Fruit fly (Drosophila melanogaster) whole organism, embryonic: ENCODE data around the gene Usp8.

ENCODE experiments used
- Bdp1 ChIP-seq: fragments of 200-800 bp; sonication (Bioruptor generic); optimal IDR thresholded peaks from 3 replicates; lab custom pipeline; 2016; ENCODE audit warnings: missing biosample characterization, missing genetic modification characterization
- Blimp-1 ChIP-seq: fragments of 200-800 bp; sonication (Bioruptor generic); optimal IDR thresholded peaks from 3 replicates; lab custom pipeline; 2018; ENCODE audit warnings: missing biosample characterization, missing genetic modification characterization, mild to moderate bottlenecking, moderate library complexity, missing genetic modification reagents
- BtbVII ChIP-seq: fragments of 200-800 bp; sonication (Bioruptor generic); optimal IDR thresholded peaks from 3 replicates; lab custom pipeline; 2017; ENCODE audit warnings: missing biosample characterization, mild to moderate bottlenecking, missing genetic modification characterization
- CG12391 ChIP-seq: fragments of 200-800 bp; sonication (Bioruptor generic); optimal IDR thresholded peaks from 3 replicates; lab custom pipeline; 2018; ENCODE audit warnings: missing biosample characterization, mild to moderate bottlenecking, missing genetic modification characterization, moderate library complexity
- CG13624 ChIP-seq: fragments of 200-800 bp; sonication (Bioruptor generic); optimal IDR thresholded peaks from 2 replicates; lab custom pipeline; 2016; ENCODE audit warnings: missing biosample characterization, missing genetic modification characterization
- CG14014 ChIP-seq: fragments of 200-800 bp; sonication (Bioruptor generic); IDR thresholded peaks from 2 replicates; pipeline ENCODE4 v1.3.6; 2022; ENCODE audit warnings: missing biosample characterization, missing genetic modification characterization
- CG15601 ChIP-seq: fragments of 200-800 bp; sonication (Bioruptor generic); optimal IDR thresholded peaks from 3 replicates; lab custom pipeline; 2019; ENCODE audit warnings: missing biosample characterization, mild to moderate bottlenecking, missing genetic modification characterization, moderate library complexity
- CG18599 ChIP-seq: fragments of 200-800 bp; sonication (Bioruptor generic); optimal IDR thresholded peaks from 3 replicates; lab custom pipeline; 2017; ENCODE audit warnings: missing biosample characterization, missing genetic modification characterization, mild to moderate bottlenecking, moderate library complexity, missing genetic modification reagents
- CG30403 ChIP-seq: fragments of 200-800 bp; sonication (Bioruptor generic); optimal IDR thresholded peaks from 3 replicates; lab custom pipeline; 2016; ENCODE audit warnings: missing biosample characterization, missing genetic modification characterization
- CG3065 ChIP-seq: fragments of 200-800 bp; sonication (Bioruptor generic); optimal IDR thresholded peaks from 2 replicates; lab custom pipeline; 2016; ENCODE audit warnings: missing biosample characterization, missing genetic modification characterization
- CG34224 ChIP-seq: fragments of 200-800 bp; sonication (Bioruptor generic); IDR thresholded peaks from 3 replicates; pipeline ENCODE4 v1.3.6; 2022; ENCODE audit warnings: missing biosample characterization, missing genetic modification characterization; ENCODE audit not compliant: partially characterized antibody
- CG7357 ChIP-seq: fragments of 200-800 bp; sonication (Bioruptor generic); IDR thresholded peaks from 3 replicates; pipeline ENCODE4 v1.3.6; 2022; ENCODE audit warnings: missing biosample characterization, missing genetic modification characterization
- CG7928 ChIP-seq: fragments of 200-800 bp; sonication (Bioruptor generic); optimal IDR thresholded peaks from 2 replicates; lab custom pipeline; 2017; ENCODE audit warnings: missing biosample characterization, mild to moderate bottlenecking, missing genetic modification characterization
- CG8765 ChIP-seq: fragments of 200-800 bp; sonication (Bioruptor generic); IDR thresholded peaks from 2 replicates; pipeline ENCODE4 v1.3.6; 2022; ENCODE audit warnings: missing biosample characterization, missing genetic modification characterization
- CG9932 ChIP-seq: fragments of 200-800 bp; sonication (Bioruptor generic); IDR thresholded peaks from 2 replicates; pipeline ENCODE4 v1.3.6; 2022; ENCODE audit warnings: missing biosample characterization, missing genetic modification characterization
- D ChIP-seq, 2 experiments: fragments of 200-800 bp in 1 of 2; fragments of >200 bp in 1 of 2; sonication (Bioruptor generic) in 1 of 2; optimal IDR thresholded peaks; 2 replicates in 1 of 2; 3 replicates in 1 of 2; lab custom pipeline; 2017; ENCODE audit warnings: mild to moderate bottlenecking in 1 of 2, missing biosample characterization in 1 of 2, missing genetic modification characterization in 1 of 2, missing genetic modification reagents in 1 of 2
- Dbx ChIP-seq: fragments of 200-800 bp; sonication (Bioruptor generic); IDR thresholded peaks from 3 replicates; pipeline ENCODE4 v1.3.6; 2022; ENCODE audit warnings: missing biosample characterization, missing genetic modification characterization
- Drgx ChIP-seq: fragments of 200-800 bp; sonication (Bioruptor generic); IDR thresholded peaks from 2 replicates; pipeline ENCODE4 v1.3.6; 2022; ENCODE audit warnings: missing biosample characterization, missing genetic modification characterization
- H2.0 ChIP-seq: fragments of 200-800 bp; sonication (Bioruptor generic); IDR thresholded peaks from 2 replicates; pipeline ENCODE4 v1.3.6; 2022; ENCODE audit warnings: missing biosample characterization, missing genetic modification characterization
- HLHmδ ChIP-seq: fragments of 200-800 bp; sonication (Bioruptor generic); optimal IDR thresholded peaks from 2 replicates; lab custom pipeline; 2018; ENCODE audit warnings: missing biosample characterization, mild to moderate bottlenecking, missing genetic modification characterization, moderate library complexity
- Med ChIP-seq: fragments of 200-800 bp; sonication (Bioruptor generic); peaks from one replicate; lab custom pipeline; 2016; ENCODE audit warnings: missing biosample characterization, missing genetic modification characterization, mild to moderate bottlenecking, inconsistent platforms, moderate library complexity
- Mrtf ChIP-seq: fragments of 200-800 bp; sonication (Bioruptor generic); IDR thresholded peaks from 3 replicates; pipeline ENCODE4 v1.3.6; 2022; ENCODE audit warnings: missing biosample characterization, missing genetic modification characterization
- Oaz ChIP-seq: fragments of 200-800 bp; sonication (Bioruptor generic); IDR thresholded peaks from 2 replicates; pipeline ENCODE4 v1.3.6; 2022; ENCODE audit warnings: missing biosample characterization, missing genetic modification characterization
- Vsx1 ChIP-seq: fragments of 200-800 bp; sonication (Bioruptor generic); optimal IDR thresholded peaks from 2 replicates; lab custom pipeline; 2017; ENCODE audit warnings: missing biosample characterization, mild to moderate bottlenecking, missing genetic modification characterization, missing genetic modification reagents
- br ChIP-seq: fragments of >200 bp; optimal IDR thresholded peaks from 2 replicates; lab custom pipeline; 2017
- chinmo ChIP-seq: fragments of 200-800 bp; sonication (Bioruptor generic); IDR thresholded peaks from 4 replicates; pipeline ENCODE4 v1.3.6; 2022; ENCODE audit warnings: missing biosample characterization, missing genetic modification characterization; ENCODE audit not compliant: partially characterized antibody
- cwo ChIP-seq: fragments of 200-800 bp; sonication (Bioruptor generic); optimal IDR thresholded peaks from 3 replicates; lab custom pipeline; 2017; ENCODE audit warnings: missing biosample characterization, missing genetic modification characterization, mild to moderate bottlenecking, moderate library complexity, missing genetic modification reagents
- da ChIP-seq: fragments of 200-800 bp; sonication (Bioruptor generic); optimal IDR thresholded peaks from 2 replicates; lab custom pipeline; 2016; ENCODE audit warnings: missing biosample characterization, missing genetic modification characterization
- danr ChIP-seq: fragments of 200-800 bp; sonication (Bioruptor generic); IDR thresholded peaks from 2 replicates; pipeline ENCODE4 v1.3.6; 2022; ENCODE audit warnings: missing biosample characterization, missing genetic modification characterization
- fd3F ChIP-seq: fragments of 200-800 bp; sonication (Bioruptor generic); optimal IDR thresholded peaks from 2 replicates; lab custom pipeline; 2018; ENCODE audit warnings: missing biosample characterization, mild to moderate bottlenecking, missing genetic modification characterization, moderate library complexity
- gcm2 ChIP-seq: fragments of 200-800 bp; sonication (Bioruptor generic); optimal IDR thresholded peaks from 2 replicates; lab custom pipeline; 2016; ENCODE audit warnings: missing biosample characterization, missing genetic modification characterization
- gem ChIP-seq: fragments of 200-800 bp; sonication (Bioruptor generic); optimal IDR thresholded peaks from 2 replicates; lab custom pipeline; 2019; ENCODE audit warnings: missing biosample characterization, mild to moderate bottlenecking, missing genetic modification characterization, moderate library complexity
- grau ChIP-seq: fragments of 200-800 bp; optimal IDR thresholded peaks from 3 replicates; lab custom pipeline; 2019; ENCODE audit warnings: missing biosample characterization, mild to moderate bottlenecking, missing genetic modification characterization, moderate library complexity
- grn ChIP-seq: fragments of 200-800 bp; sonication (Bioruptor generic); optimal IDR thresholded peaks from 3 replicates; lab custom pipeline; 2017; ENCODE audit warnings: missing biosample characterization, missing genetic modification characterization
- ind ChIP-seq: fragments of 200-800 bp; sonication (Bioruptor generic); optimal IDR thresholded peaks from 3 replicates; lab custom pipeline; 2016; ENCODE audit warnings: missing biosample characterization, missing genetic modification characterization
- insv ChIP-seq, 2 experiments: fragments of 200-800 bp; sonication (Bioruptor generic); optimal IDR thresholded peaks; 3 replicates each; lab custom pipeline; 2016 to 2018; ENCODE audit warnings: missing biosample characterization in 2 of 2, missing genetic modification characterization in 2 of 2
- nom ChIP-seq: fragments of 200-800 bp; sonication (Bioruptor generic); optimal IDR thresholded peaks from 2 replicates; lab custom pipeline; 2017; ENCODE audit warnings: missing biosample characterization, missing genetic modification characterization, mild to moderate bottlenecking, moderate library complexity, missing genetic modification reagents
- oc ChIP-seq: fragments of 200-800 bp; sonication (Bioruptor generic); optimal IDR thresholded peaks from 2 replicates; lab custom pipeline; 2018; ENCODE audit warnings: missing biosample characterization, mild to moderate bottlenecking, missing genetic modification characterization, moderate library complexity
- tna ChIP-seq: fragments of 200-800 bp; sonication (Bioruptor generic); IDR thresholded peaks from 2 replicates; pipeline ENCODE4 v1.3.6; 2022; ENCODE audit warnings: missing biosample characterization, missing genetic modification characterization; ENCODE audit not compliant: partially characterized antibody
- toy ChIP-seq: fragments of 200-800 bp; sonication (Bioruptor generic); IDR thresholded peaks from 2 replicates; pipeline ENCODE4 v1.3.6; 2022; ENCODE audit warnings: missing biosample characterization, missing genetic modification characterization
- unc-4 ChIP-seq: fragments of 200-800 bp; sonication (Bioruptor generic); IDR thresholded peaks from 2 replicates; pipeline ENCODE4 v1.3.6; 2022; ENCODE audit warnings: missing biosample characterization, missing genetic modification characterization; ENCODE audit not compliant: partially characterized antibody
- usp ChIP-seq: fragments of >200 bp; optimal IDR thresholded peaks from 2 replicates; lab custom pipeline; 2017; ENCODE audit warnings: missing biosample characterization, missing genetic modification characterization
- z ChIP-seq: fragments of 200-800 bp; sonication (Bioruptor generic); IDR thresholded peaks from 3 replicates; pipeline ENCODE4 v1.3.6; 2022; ENCODE audit warnings: missing biosample characterization, missing genetic modification characterization

Usp8 gene

DNA sequence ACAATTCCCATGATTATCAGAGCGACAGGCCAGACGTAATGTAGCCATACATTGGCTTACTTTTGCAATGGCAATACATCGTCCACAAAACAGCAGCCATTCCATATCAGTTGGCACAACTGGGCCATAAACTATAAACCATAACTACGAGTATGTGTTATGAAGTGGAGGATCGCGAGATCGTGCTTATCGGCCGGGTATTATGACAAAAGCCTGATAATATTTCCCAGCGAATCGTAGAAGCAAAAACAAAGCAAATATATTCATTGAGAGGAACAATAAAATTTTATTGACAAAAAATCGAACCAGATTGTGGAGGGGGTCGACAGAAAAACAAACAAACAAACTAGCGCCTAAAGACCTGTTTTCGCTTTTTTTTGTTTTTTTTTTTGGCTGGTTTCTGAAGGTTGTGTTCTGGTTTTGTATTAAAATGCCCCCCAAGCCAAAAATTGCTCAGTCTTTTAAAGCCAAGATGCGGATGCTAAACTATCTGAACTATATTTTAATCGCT, 29.3 kb downstream of the Usp8 start, which contains the start of gene CG5810 (continued):
- no peak for TF ChIP-seq tna (GFP tag; lab: Robert Waterston, UW)
- no peak for TF ChIP-seq CG30403 (GFP tag; lab: Kevin White, UChicago)

DNA sequence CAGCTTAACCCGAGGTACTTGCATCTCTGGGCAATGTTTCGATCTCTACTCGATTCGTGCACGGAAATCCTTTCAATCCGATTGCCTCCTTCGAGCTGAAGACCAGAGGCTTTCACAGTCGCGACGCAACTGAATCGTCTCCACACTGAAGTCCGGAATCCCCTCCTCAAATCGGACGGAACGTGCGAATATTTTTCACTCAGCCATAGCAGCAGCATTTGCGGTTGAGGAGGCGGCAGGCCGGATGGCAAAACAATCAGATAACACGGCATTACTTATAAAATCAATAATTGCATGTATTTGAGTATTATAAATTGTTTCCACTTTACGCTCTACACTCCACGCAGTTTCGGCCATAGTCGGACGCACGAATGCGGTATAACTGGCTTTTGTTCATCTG, 34.0 kb downstream of the Usp8 start, which contains the start of gene Snmp1:
Gene Snmp1 (minus strand): TSS at position 101 of the 400 bp plus-strand sequence.
- TF ChIP-seq CG15601 (tag; lab: Kevin White, UChicago) (no peak), Med (peak; percentile 18)

DNA sequence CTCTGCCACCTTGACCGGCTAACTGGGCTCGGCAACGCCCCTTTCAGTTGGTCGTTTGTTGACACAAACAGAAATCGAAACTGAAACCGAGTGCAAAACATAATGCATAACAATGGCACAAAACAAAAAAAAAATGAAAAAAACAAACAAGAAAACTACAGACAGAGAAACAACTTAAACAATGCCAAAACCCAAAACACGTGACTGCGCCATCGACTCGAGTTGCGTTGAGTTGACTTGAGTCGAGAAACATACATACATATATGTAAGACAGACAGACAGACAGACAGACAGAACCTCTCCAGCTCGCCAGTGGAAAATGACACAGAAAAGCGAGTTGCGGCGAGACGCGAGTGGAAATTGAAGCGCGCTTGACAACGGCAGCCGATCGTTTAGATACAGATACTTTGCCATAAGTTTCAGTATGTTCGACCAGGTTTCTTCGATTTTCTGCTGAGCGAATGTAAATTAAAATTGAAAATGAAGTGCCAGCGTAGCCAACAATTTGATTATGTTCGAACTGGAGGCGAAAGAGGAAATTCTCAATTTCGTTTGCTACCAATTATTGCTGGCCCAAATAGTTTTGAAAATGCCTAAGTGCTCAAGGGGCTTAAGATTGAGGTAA, 35.6 kb downstream of the Usp8 start:
- peak; percentile 85 for TF ChIP-seq cwo (GFP tag; lab: Kevin White, UChicago)
- TF ChIP-seq chinmo (GFP tag; lab: Robert Waterston, UW), result peak; percentile 86; the same call in 3 of the 4 replicates
- TF ChIP-seq insv (GFP tag; optimal IDR thresholded peaks at IDR 0.05; lab: Kevin White, UChicago), result no peak
- TF ChIP-seq Vsx1 (GFP tag; lab: Kevin White, UChicago), result no peak
- no peak for TF ChIP-seq H2.0 (GFP tag; lab: Robert Waterston, UW)
- no peak for TF ChIP-seq unc-4
- TF ChIP-seq z (GFP tag; lab: Robert Waterston, UW), result 0 out of 3 replicates have a peak, but pooled peaks have one; percentile 43
- TF ChIP-seq Dbx (GFP tag; lab: Robert Waterston, UW), result no peak
- 0 out of 3 replicates have a peak, but pooled peaks have one; percentile 13 for TF ChIP-seq CG34224 (GFP tag; lab: Robert Waterston, UW)
- no peak for TF ChIP-seq Bdp1 (GFP tag; lab: Kevin White, UChicago)
- TF ChIP-seq Drgx (GFP tag; lab: Robert Waterston, UW), result peak; percentile 47; the same call in 1 of the 2 replicates
- 0 out of 2 replicates have a peak, but pooled peaks have one; percentile 6 for TF ChIP-seq CG14014 (GFP tag; lab: Robert Waterston, UW)
- TF ChIP-seq Blimp-1 (GFP tag; lab: Kevin White, UChicago), result peak; percentile 32
- TF ChIP-seq CG7928, result no peak
- no peak for TF ChIP-seq BtbVII
- TF ChIP-seq br (lab: Kevin White, UChicago), result no peak
- TF ChIP-seq CG3065 (GFP tag; lab: Kevin White, UChicago), result no peak
- TF ChIP-seq CG9932 (GFP tag; lab: Robert Waterston, UW), result 0 out of 2 replicates have a peak, but pooled peaks have one; percentile 12
- no peak for TF ChIP-seq gcm2 (GFP tag; lab: Kevin White, UChicago)
- TF ChIP-seq, all 482 proteins: peak for 8

DNA sequence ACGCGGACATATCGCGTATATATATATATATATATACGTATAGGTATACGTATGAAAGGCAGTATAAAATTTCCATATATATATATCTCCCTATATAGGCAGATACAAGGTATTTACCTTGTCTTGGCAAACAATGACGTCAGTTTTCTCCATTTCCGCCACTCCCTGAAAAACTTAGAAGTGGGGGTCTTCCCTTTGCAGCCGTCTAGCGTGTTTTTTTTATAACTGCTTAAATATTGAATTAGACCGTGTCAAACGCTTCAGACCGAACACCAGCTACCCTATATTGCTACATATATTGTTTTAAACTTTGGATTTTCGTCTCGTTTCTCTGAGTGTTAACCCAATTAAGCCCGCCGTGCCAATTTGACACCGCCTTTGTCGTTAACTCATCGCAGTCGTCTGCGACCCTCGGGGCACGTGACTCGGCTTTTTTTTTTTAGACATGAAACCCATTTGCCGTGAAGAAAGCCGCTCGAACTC, 42.6 kb downstream of the Usp8 start:
- TF ChIP-seq usp (GFP tag; lab: Kevin White, UChicago) (no peak), D (optimal IDR thresholded peaks at IDR 0.05; lab: Kevin White, UChicago) (no peak), D (GFP tag; optimal IDR thresholded peaks at IDR 0.05; lab: Kevin White, UChicago) (peak; percentile 17), Mrtf (GFP tag; lab: Robert Waterston, UW) (no peak), CG13624 (GFP tag; lab: Kevin White, UChicago) (no peak), ind (peak; percentile 12), CG7357 (GFP tag; lab: Robert Waterston, UW) (no peak), gem (tag; lab: Kevin White, UChicago) (peak; percentile 33), CG34224 (GFP tag; lab: Robert Waterston, UW) (no peak), CG8765 (GFP tag; lab: Robert Waterston, UW) (no peak), oc (tag; lab: Kevin White, UChicago) (peak; percentile 23), HLHmδ (GFP tag; lab: Kevin White, UChicago) (no peak), CG12391 (tag; lab: Kevin White, UChicago) (no peak), nom (GFP tag; lab: Kevin White, UChicago) (peak; percentile 47), CG18599 (peak; percentile 76), grn (GFP tag; lab: Kevin White, UChicago) (no peak), da (no peak), danr (GFP tag; lab: Robert Waterston, UW) (peak; percentile 38; the same call in 1 of the 2 replicates), toy (peak; percentile 46; the same call in 1 of the 2 replicates), grau (tag; lab: Kevin White, UChicago) (no peak), Oaz (GFP tag; lab: Robert Waterston, UW) (no peak), fd3F (GFP tag; lab: Kevin White, UChicago) (no peak)
